Worm (Caenorhabditis elegans) whole organism, young adult: ENCODE measurements around the gene enol-1.

ENCODE experiments used
- B0035.1 ChIP-seq: sonication (generic microtip); optimal IDR thresholded peaks from 2 replicates; lab custom pipeline; 2016; ENCODE audit warnings: missing genetic modification characterization, mild to moderate bottlenecking, missing compliant biosample characterization, missing genotype, missing genetic modification reagents
- D2030.7 ChIP-seq: fragments of 200-800 bp; sonication (Bioruptor generic); IDR thresholded peaks from 2 replicates; pipeline ENCODE4 v1.3.6; 2022; ENCODE audit warnings: missing genetic modification reagents, missing genetic modification characterization, missing compliant biosample characterization
- F22D6.2 ChIP-seq: sonication (generic microtip); optimal IDR thresholded peaks from 2 replicates; lab custom pipeline; 2016; ENCODE audit warnings: mild to moderate bottlenecking, missing genetic modification characterization, missing compliant biosample characterization
- F23B12.7 ChIP-seq: sonication (generic microtip); optimal IDR thresholded peaks from 2 replicates; lab custom pipeline; 2017; ENCODE audit warnings: missing genetic modification characterization, mild to moderate bottlenecking, missing compliant biosample characterization, antibody characterized with exemption, moderate library complexity; ENCODE audit not compliant: insufficient read depth
- F33H1.4 ChIP-seq: fragments of 200-800 bp; sonication (Bioruptor generic); IDR thresholded peaks from 2 replicates; pipeline ENCODE4 v1.3.6; 2022; ENCODE audit warnings: missing genetic modification reagents, missing genetic modification characterization, missing compliant biosample characterization
- F37B4.10 ChIP-seq: fragments of 200-800 bp; sonication (Bioruptor generic); IDR thresholded peaks from 2 replicates; pipeline ENCODE4 v1.3.6; 2022; ENCODE audit warnings: missing genetic modification characterization, missing compliant biosample characterization
- F52B5.7 ChIP-seq: sonication (generic microtip); optimal IDR thresholded peaks from 2 replicates; lab custom pipeline; 2016; ENCODE audit warnings: mild to moderate bottlenecking, missing genetic modification characterization, missing compliant biosample characterization
- F55B11.4 ChIP-seq: sonication (generic microtip); optimal IDR thresholded peaks from 2 replicates; lab custom pipeline; 2016; ENCODE audit warnings: missing compliant biosample characterization, missing genetic modification characterization, borderline replicate concordance; ENCODE audit not compliant: insufficient read depth
- F57C9.4 ChIP-seq: sonication (generic microtip); optimal IDR thresholded peaks from 2 replicates; lab custom pipeline; 2017; ENCODE audit warnings: mild to moderate bottlenecking, missing genetic modification characterization, missing compliant biosample characterization
- Y53F4B.3 ChIP-seq: fragments of 200-800 bp; sonication (Bioruptor generic); IDR thresholded peaks from 2 replicates; pipeline ENCODE4 v1.3.6; 2022; ENCODE audit warnings: missing genetic modification reagents, missing genetic modification characterization, missing compliant biosample characterization
- Y56A3A.18 ChIP-seq: fragments of 200-800 bp; sonication (Bioruptor generic); IDR thresholded peaks from 2 replicates; pipeline ENCODE4 v1.3.6; 2022; ENCODE audit warnings: missing genetic modification reagents, missing genetic modification characterization, missing compliant biosample characterization
- Y67H2A.10 ChIP-seq: fragments of 200-800 bp; sonication (Bioruptor generic); conservative IDR thresholded peaks from 2 replicates; pipeline ENCODE4 v1.3.6; 2022; ENCODE audit warnings: missing genetic modification reagents, missing genetic modification characterization, missing compliant biosample characterization
- Y79H2A.3 ChIP-seq: fragments of 200-800 bp; sonication (Bioruptor generic); conservative IDR thresholded peaks from 2 replicates; pipeline ENCODE4 v1.3.6; 2022; ENCODE audit warnings: missing genetic modification reagents, missing genetic modification characterization, missing compliant biosample characterization
- atf-7 ChIP-seq: sonication (generic microtip); optimal IDR thresholded peaks from 2 replicates; lab custom pipeline; 2017; ENCODE audit warnings: mild to moderate bottlenecking, missing genetic modification characterization, missing compliant biosample characterization
- bed-1 ChIP-seq: fragments of 200-800 bp; sonication (Bioruptor generic); IDR thresholded peaks from 2 replicates; pipeline ENCODE4 v1.3.6; 2022; ENCODE audit warnings: missing genetic modification reagents, missing genetic modification characterization, missing compliant biosample characterization
- ccch-3 ChIP-seq: fragments of 200-800 bp; sonication (Bioruptor generic); optimal IDR thresholded peaks from 2 replicates; lab custom pipeline; 2018; ENCODE audit warnings: mild to moderate bottlenecking, missing genetic modification characterization, missing compliant biosample characterization
- cebp-1 ChIP-seq, 2 experiments: fragments of 200-800 bp in 1 of 2; sonication (Bioruptor generic) in 1 of 2; sonication (generic microtip) in 1 of 2; IDR thresholded peaks in 1 of 2; optimal IDR thresholded peaks in 1 of 2; 2 replicates each; pipeline versions ENCODE4 v1.3.6 to Lab custom; 2017 to 2022; ENCODE audit warnings: missing compliant biosample characterization in 2 of 2, missing genetic modification characterization in 2 of 2, mild to moderate bottlenecking in 1 of 2, missing genetic modification reagents in 1 of 2, moderate library complexity in 1 of 2
- ceh-27 ChIP-seq: fragments of 200-800 bp; sonication (Bioruptor generic); optimal IDR thresholded peaks from 2 replicates; lab custom pipeline; 2018; ENCODE audit warnings: mild to moderate bottlenecking, missing genetic modification characterization, moderate library complexity, missing compliant biosample characterization
- chd-7 ChIP-seq: sonication (generic microtip); optimal IDR thresholded peaks from 2 replicates; lab custom pipeline; 2016; ENCODE audit warnings: mild to moderate bottlenecking, missing genetic modification characterization, moderate library complexity, missing compliant biosample characterization
- die-1 ChIP-seq: sonication (generic microtip); optimal IDR thresholded peaks from 2 replicates; lab custom pipeline; 2016; ENCODE audit warnings: missing genotype, mild to moderate bottlenecking, missing genetic modification characterization, missing compliant biosample characterization
- egrh-3 ChIP-seq: fragments of 200-800 bp; sonication (Bioruptor generic); IDR thresholded peaks from 2 replicates; pipeline ENCODE4 v1.3.6; 2022; ENCODE audit warnings: missing genetic modification reagents, missing genetic modification characterization, missing compliant biosample characterization
- ekl-4 ChIP-seq: fragments of 200-800 bp; sonication (Bioruptor generic); IDR thresholded peaks from 2 replicates; pipeline ENCODE4 v1.3.6; 2022; ENCODE audit warnings: missing genetic modification reagents, missing genetic modification characterization, missing compliant biosample characterization
- fkh-3 ChIP-seq: sonication (generic microtip); optimal IDR thresholded peaks from 2 replicates; lab custom pipeline; 2016; ENCODE audit warnings: mild to moderate bottlenecking, missing genetic modification characterization, missing compliant biosample characterization
- hlh-26 ChIP-seq: fragments of 200-800 bp; sonication (Bioruptor generic); conservative IDR thresholded peaks from 2 replicates; pipeline ENCODE4 v1.3.6; 2022; ENCODE audit warnings: missing genetic modification reagents, missing genetic modification characterization, missing compliant biosample characterization
- hmg-20 ChIP-seq: fragments of 200-800 bp; sonication (Bioruptor generic); IDR thresholded peaks from 2 replicates; pipeline ENCODE4 v1.3.6; 2022; ENCODE audit warnings: missing genetic modification reagents, missing genetic modification characterization, missing compliant biosample characterization
- hrde-1 ChIP-seq: sonication (generic microtip); optimal IDR thresholded peaks from 2 replicates; lab custom pipeline; 2016; ENCODE audit warnings: missing genetic modification characterization, mild to moderate bottlenecking, missing compliant biosample characterization, moderate library complexity, missing genotype, missing genetic modification reagents, borderline replicate concordance
- lin-35 ChIP-seq, 3 experiments: fragments of 150-350 bp in 2 of 3; sonication (generic microtip) in 1 of 3; optimal IDR thresholded peaks; 2 replicates each; lab custom pipeline; 2014 to 2018; ENCODE audit warnings: missing biosample characterization in 3 of 3, missing genetic modification characterization in 3 of 3, missing genetic modification reagents in 3 of 3
- lir-1 ChIP-seq: fragments of 200-800 bp; sonication (Bioruptor generic); conservative IDR thresholded peaks from 2 replicates; pipeline ENCODE4 v1.3.6; 2022; ENCODE audit warnings: missing genetic modification reagents, missing genetic modification characterization, missing compliant biosample characterization
- lsl-1 ChIP-seq: fragments of 200-800 bp; sonication (Bioruptor generic); optimal IDR thresholded peaks from 2 replicates; lab custom pipeline; 2018; ENCODE audit warnings: mild to moderate bottlenecking, missing genetic modification characterization, moderate library complexity, missing compliant biosample characterization
- madf-10 ChIP-seq: sonication (generic microtip); optimal IDR thresholded peaks from 2 replicates; lab custom pipeline; 2016; ENCODE audit warnings: mild to moderate bottlenecking, missing genetic modification characterization, missing compliant biosample characterization
- madf-6 ChIP-seq: fragments of 200-800 bp; sonication (Bioruptor generic); IDR thresholded peaks from 2 replicates; pipeline ENCODE4 v1.3.6; 2022; ENCODE audit warnings: missing genetic modification reagents, missing genetic modification characterization, missing compliant biosample characterization
- madf-8 ChIP-seq: fragments of 200-800 bp; sonication (Bioruptor generic); conservative IDR thresholded peaks from 2 replicates; pipeline ENCODE4 v1.3.6; 2022; ENCODE audit warnings: missing genetic modification reagents, missing genetic modification characterization, missing compliant biosample characterization
- mcd-1 ChIP-seq: fragments of 200-800 bp; sonication (Bioruptor generic); IDR thresholded peaks from 2 replicates; pipeline ENCODE4 v1.3.6; 2022; ENCODE audit warnings: missing genetic modification reagents, missing genetic modification characterization, missing compliant biosample characterization
- mes-4 ChIP-seq: sonication (generic microtip); optimal IDR thresholded peaks from 2 replicates; lab custom pipeline; 2016; ENCODE audit warnings: missing genotype, missing genetic modification characterization, missing compliant biosample characterization
- nfya-2 ChIP-seq: fragments of 200-800 bp; sonication (Bioruptor generic); IDR thresholded peaks from 2 replicates; pipeline ENCODE4 v1.3.6; 2022; ENCODE audit warnings: missing genetic modification reagents, missing genetic modification characterization, missing compliant biosample characterization
- nfyb-1 ChIP-seq: fragments of 200-800 bp; sonication (Bioruptor generic); IDR thresholded peaks from 2 replicates; pipeline ENCODE4 v1.3.6; 2022; ENCODE audit warnings: missing genetic modification reagents, missing genetic modification characterization, missing compliant biosample characterization
- pbrm-1 ChIP-seq: fragments of 200-800 bp; sonication (Bioruptor generic); IDR thresholded peaks from 2 replicates; pipeline ENCODE4 v1.3.6; 2022; ENCODE audit warnings: missing genetic modification reagents, missing genetic modification characterization, missing compliant biosample characterization
- rcor-1 ChIP-seq: fragments of 200-800 bp; sonication (Bioruptor generic); IDR thresholded peaks from 2 replicates; pipeline ENCODE4 v1.3.6; 2022; ENCODE audit warnings: missing genetic modification reagents, missing genetic modification characterization, missing compliant biosample characterization
- snpc-4 ChIP-seq, 5 experiments: fragments of 150-350 bp in 1 of 5; sonication (generic microtip) in 4 of 5; optimal IDR thresholded peaks; 2 replicates each; lab custom pipeline; 2014 to 2018; ENCODE audit warnings: missing genetic modification characterization in 5 of 5, missing biosample characterization in 3 of 5, antibody characterized with exemption in 2 of 5, mild to moderate bottlenecking in 2 of 5, missing compliant biosample characterization in 2 of 5, missing genotype in 2 of 5, moderate library complexity in 2 of 5, missing genetic modification reagents in 1 of 5
- somi-1 ChIP-seq: fragments of 200-800 bp; sonication (Bioruptor generic); optimal IDR thresholded peaks from 2 replicates; lab custom pipeline; 2018; ENCODE audit warnings: mild to moderate bottlenecking, missing genetic modification characterization, missing compliant biosample characterization
- sptf-2 ChIP-seq: fragments of 200-800 bp; sonication (Bioruptor generic); optimal IDR thresholded peaks from 2 replicates; lab custom pipeline; 2018; ENCODE audit warnings: mild to moderate bottlenecking, missing genetic modification characterization, missing compliant biosample characterization
- tbx-9 ChIP-seq: sonication (generic microtip); optimal IDR thresholded peaks from 2 replicates; lab custom pipeline; 2016; ENCODE audit warnings: borderline replicate concordance, missing genetic modification characterization, inconsistent platforms, missing compliant biosample characterization
- unc-130 ChIP-seq: sonication (generic microtip); optimal IDR thresholded peaks from 2 replicates; lab custom pipeline; 2016; ENCODE audit warnings: missing genetic modification reagents, missing genetic modification characterization, missing compliant biosample characterization
- unc-62 ChIP-seq: fragments of 150-350 bp; optimal IDR thresholded peaks from 2 replicates; lab custom pipeline; 2014; ENCODE audit warnings: missing biosample characterization, missing genetic modification reagents, missing genetic modification characterization
- xnd-1 ChIP-seq: sonication (generic microtip); optimal IDR thresholded peaks from 2 replicates; lab custom pipeline; 2016; ENCODE audit warnings: missing genotype, missing genetic modification reagents, missing genetic modification characterization, missing compliant biosample characterization
- ztf-25 ChIP-seq: fragments of 200-800 bp; sonication (Bioruptor generic); IDR thresholded peaks from 2 replicates; pipeline ENCODE4 v1.3.6; 2022; ENCODE audit warnings: missing genetic modification reagents, missing genetic modification characterization, missing compliant biosample characterization
- ztf-28 ChIP-seq: fragments of 200-800 bp; sonication (Bioruptor generic); IDR thresholded peaks from 2 replicates; pipeline ENCODE4 v1.3.6; 2022; ENCODE audit warnings: missing genetic modification reagents, missing genetic modification characterization, missing compliant biosample characterization
- ztf-6 ChIP-seq: fragments of 200-800 bp; sonication (Bioruptor generic); IDR thresholded peaks from 2 replicates; pipeline ENCODE4 v1.3.6; 2022; ENCODE audit warnings: missing genetic modification reagents, missing genetic modification characterization, missing compliant biosample characterization

enol-1 gene

DNA sequence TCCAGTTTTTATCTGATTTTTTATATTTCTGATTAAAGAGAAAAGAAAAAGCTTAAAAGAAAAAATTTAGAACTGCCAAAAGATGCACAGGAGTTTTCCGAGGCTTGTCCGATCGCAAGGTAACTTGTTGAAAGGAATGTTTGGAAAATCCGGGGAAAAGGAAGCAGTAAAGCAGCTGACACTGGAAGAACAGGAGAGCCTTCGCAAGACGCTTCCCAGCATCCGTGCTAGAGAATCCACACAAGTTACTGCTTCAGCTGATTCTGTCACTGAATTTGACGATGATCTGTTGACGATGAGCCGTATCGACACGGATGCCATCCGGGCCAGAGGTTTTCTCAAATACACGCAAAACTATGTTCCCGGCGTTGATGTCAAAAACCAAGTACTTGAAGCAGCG lies 1.0 kb upstream of the enol-1 start, which contains the start of gene mrpl-50:
TSS of gene mrpl-50 (plus strand) at position 71 of the 400 bp plus-strand sequence.
- TF ChIP-seq mcd-1 (GFP tag; lab: Robert Waterston, UW) (peak; percentile 43; the same call in 1 of the 2 replicates), xnd-1 (no peak), F37B4.10 (GFP tag; lab: Robert Waterston, UW) (no peak), snpc-4 (GFP tag; optimal IDR thresholded peaks at IDR 0.05; lab: Kevin White, UChicago) (no peak), snpc-4 (tag; optimal IDR thresholded peaks at IDR 0.05; lab: Kevin White, UChicago) (no peak), pbrm-1 (GFP tag; lab: Robert Waterston, UW) (no peak), tbx-9 (no peak), madf-8 (GFP tag; lab: Robert Waterston, UW) (no peak), Y67H2A.10 (GFP tag; lab: Robert Waterston, UW) (no peak), madf-10 (tag; lab: Kevin White, UChicago) (no peak), mes-4 (no peak), die-1 (tag; lab: Kevin White, UChicago) (no peak), F52B5.7 (peak; percentile 13), atf-7 (no peak), somi-1 (GFP tag; lab: Kevin White, UChicago) (no peak), Y79H2A.3 (GFP tag; lab: Robert Waterston, UW) (no peak), ekl-4 (GFP tag; lab: Robert Waterston, UW) (peak; percentile 50), F55B11.4 (no peak), ztf-25 (GFP tag; lab: Robert Waterston, UW) (no peak), hrde-1 (tag; lab: Kevin White, UChicago) (no peak), cebp-1 (GFP tag; IDR thresholded peaks at IDR 0.05; lab: Robert Waterston, UW) (no peak), cebp-1 (tag; optimal IDR thresholded peaks at IDR 0.05; lab: Kevin White, UChicago) (peak; percentile 20), unc-62 (GFP tag; lab: Kevin White, UChicago) (no peak), ztf-6 (no peak), ccch-3 (GFP tag; lab: Kevin White, UChicago) (no peak), ceh-27 (no peak), B0035.1 (no peak), egrh-3 (GFP tag; lab: Robert Waterston, UW) (no peak), chd-7 (tag; lab: Kevin White, UChicago) (peak; percentile 9), sptf-2 (GFP tag; lab: Kevin White, UChicago) (no peak), fkh-3 (tag; lab: Kevin White, UChicago) (no peak), hmg-20 (no peak), unc-130 (GFP tag; lab: Kevin White, UChicago) (no peak), madf-6 (GFP tag; lab: Robert Waterston, UW) (peak; percentile 65), lin-35 (GFP tag; optimal IDR thresholded peaks at IDR 0.05; lab: Kevin White, UChicago) (no peak), F23B12.7 (tag; lab: Kevin White, UChicago) (no peak), F22D6.2 (tag; lab: Kevin White, UChicago) (no peak), lir-1 (GFP tag; lab: Robert Waterston, UW) (no peak), nfya-2 (GFP tag; lab: Robert Waterston, UW) (no peak), lsl-1 (GFP tag; lab: Kevin White, UChicago) (no peak), F57C9.4 (tag; lab: Kevin White, UChicago) (no peak), hlh-26 (GFP tag; lab: Robert Waterston, UW) (no peak), nfyb-1 (GFP tag; lab: Robert Waterston, UW) (0 out of 2 replicates have a peak, but pooled peaks have one; percentile 42), ztf-28 (no peak), Y53F4B.3 (GFP tag; lab: Robert Waterston, UW) (no peak), Y56A3A.18 (GFP tag; lab: Robert Waterston, UW) (peak; percentile 36; the same call in 1 of the 2 replicates), F33H1.4 (no peak), rcor-1 (no peak), bed-1 (GFP tag; lab: Robert Waterston, UW) (no peak), D2030.7 (GFP tag; lab: Robert Waterston, UW) (no peak)
